Worm (Caenorhabditis elegans) whole organism, L4 larva: ENCODE data around the gene rack-1.

Experiments
- D1046.2 ChIP-seq: fragments of 200-800 bp; sonication (Bioruptor generic); IDR thresholded peaks from 2 replicates; pipeline ENCODE4 v1.3.6; 2022; ENCODE audit warnings: missing genetic modification characterization, missing compliant biosample characterization
- Y75B8A.6 ChIP-seq: fragments of 200-800 bp; sonication (Bioruptor generic); IDR thresholded peaks from 2 replicates; pipeline ENCODE4 v1.3.6; 2022; ENCODE audit warnings: missing genetic modification reagents, missing genetic modification characterization, missing compliant biosample characterization
- ZK546.5 ChIP-seq, 2 experiments: sonication (generic microtip); optimal IDR thresholded peaks; 2 replicates each; lab custom pipeline; 2017; ENCODE audit warnings: missing biosample characterization in 2 of 2, missing genetic modification characterization in 2 of 2
- aha-1 ChIP-seq: fragments of 150-350 bp; peaks from one replicate; lab custom pipeline; 2014; ENCODE audit warnings: missing biosample characterization, missing genetic modification characterization
- cey-2 ChIP-seq: sonication (generic microtip); optimal IDR thresholded peaks from 3 replicates; lab custom pipeline; 2017; ENCODE audit warnings: missing genetic modification characterization, mild to moderate bottlenecking, missing compliant biosample characterization, antibody characterized with exemption, borderline replicate concordance; ENCODE audit not compliant: insufficient read depth
- daf-16 ChIP-seq, 3 experiments: sonication (generic microtip); optimal IDR thresholded peaks; 2 replicates each; lab custom pipeline; 2016 to 2017; ENCODE audit warnings: missing genetic modification characterization in 3 of 3, missing genetic modification reagents in 3 of 3, mild to moderate bottlenecking in 2 of 3, missing compliant biosample characterization in 2 of 3, missing biosample characterization in 1 of 3, moderate library complexity in 1 of 3
- dmd-6 ChIP-seq: fragments of 200-800 bp; sonication (Bioruptor generic); IDR thresholded peaks from 2 replicates; pipeline ENCODE4 v1.3.6; 2022; ENCODE audit warnings: missing genetic modification reagents, missing genetic modification characterization, missing compliant biosample characterization
- dmd-9 ChIP-seq: fragments of 200-800 bp; sonication (Bioruptor generic); IDR thresholded peaks from 2 replicates; pipeline ENCODE4 v1.3.6; 2022; ENCODE audit warnings: missing genetic modification reagents, missing genetic modification characterization, missing compliant biosample characterization
- dpl-1 ChIP-seq: fragments of 150-350 bp; optimal IDR thresholded peaks from 2 replicates; lab custom pipeline; 2014; ENCODE audit warnings: missing biosample characterization, missing genetic modification reagents, missing genetic modification characterization
- dve-1 ChIP-seq: sonication (generic microtip); optimal IDR thresholded peaks from 2 replicates; lab custom pipeline; 2017; ENCODE audit warnings: antibody characterized with exemption, mild to moderate bottlenecking, missing genetic modification characterization, missing compliant biosample characterization; ENCODE audit not compliant: insufficient read depth
- egl-27 ChIP-seq: sonication (generic microtip); optimal IDR thresholded peaks from 3 replicates; lab custom pipeline; 2017; ENCODE audit warnings: missing biosample characterization, missing genetic modification reagents, missing genetic modification characterization
- egl-43 ChIP-seq: fragments of 200-800 bp; sonication (Bioruptor generic); IDR thresholded peaks from 2 replicates; pipeline ENCODE4 v1.3.6; 2022; ENCODE audit warnings: missing genetic modification reagents, missing genetic modification characterization, missing compliant biosample characterization
- fkh-10 ChIP-seq: fragments of 150-350 bp; optimal IDR thresholded peaks from 2 replicates; lab custom pipeline; 2014; ENCODE audit warnings: missing biosample characterization, missing genetic modification reagents, missing genetic modification characterization
- hif-1 ChIP-seq, 2 experiments: sonication (generic microtip); optimal IDR thresholded peaks; 2 replicates each; lab custom pipeline; 2016 to 2017; ENCODE audit warnings: missing compliant biosample characterization in 2 of 2, missing genetic modification characterization in 2 of 2, missing genetic modification reagents in 2 of 2, missing genotype in 2 of 2, mild to moderate bottlenecking in 1 of 2
- hlh-11 ChIP-seq: fragments of 200-800 bp; sonication (Bioruptor generic); optimal IDR thresholded peaks from 2 replicates; lab custom pipeline; 2018; ENCODE audit warnings: mild to moderate bottlenecking, missing genetic modification characterization, missing compliant biosample characterization
- hlh-30 ChIP-seq: sonication (generic microtip); optimal IDR thresholded peaks from 2 replicates; lab custom pipeline; 2017; ENCODE audit warnings: antibody characterized with exemption, mild to moderate bottlenecking, missing genetic modification characterization, missing compliant biosample characterization; ENCODE audit not compliant: insufficient read depth
- hmg-1.1 ChIP-seq: fragments of 200-800 bp; sonication (Bioruptor generic); IDR thresholded peaks from 2 replicates; pipeline ENCODE4 v1.3.6; 2022; ENCODE audit warnings: missing genetic modification reagents, missing genetic modification characterization, missing compliant biosample characterization
- jun-1 ChIP-seq: fragments of 150-350 bp; optimal IDR thresholded peaks from 2 replicates; lab custom pipeline; 2014; ENCODE audit warnings: missing biosample characterization, missing genetic modification reagents, missing genetic modification characterization
- lin-29 ChIP-seq: fragments of 200-800 bp; sonication (Bioruptor generic); IDR thresholded peaks from 2 replicates; pipeline ENCODE4 v1.3.6; 2022; ENCODE audit warnings: missing genetic modification reagents, missing genetic modification characterization, missing compliant biosample characterization
- lin-38 ChIP-seq: fragments of 200-800 bp; sonication (Bioruptor generic); IDR thresholded peaks from 2 replicates; pipeline ENCODE4 v1.3.6; 2022; ENCODE audit warnings: missing genetic modification reagents, missing genetic modification characterization, missing compliant biosample characterization
- lsy-2 ChIP-seq, 2 experiments: fragments of 150-350 bp in 1 of 2; sonication (generic microtip) in 1 of 2; optimal IDR thresholded peaks; 2 replicates each; lab custom pipeline; 2014 to 2017; ENCODE audit warnings: missing biosample characterization in 2 of 2, missing genetic modification characterization in 2 of 2
- madf-9 ChIP-seq: fragments of 200-800 bp; sonication (Bioruptor generic); conservative IDR thresholded peaks from 2 replicates; pipeline ENCODE4 v1.3.6; 2022; ENCODE audit warnings: missing genetic modification reagents, missing genetic modification characterization, missing compliant biosample characterization
- mdl-1 ChIP-seq, 2 experiments: fragments of 150-350 bp in 1 of 2; sonication (generic microtip) in 1 of 2; optimal IDR thresholded peaks; 2 replicates each; lab custom pipeline; 2014 to 2017; ENCODE audit warnings: missing biosample characterization in 2 of 2, missing genetic modification characterization in 2 of 2
- mdt-29 ChIP-seq: fragments of 200-800 bp; sonication (Bioruptor generic); IDR thresholded peaks from 2 replicates; pipeline ENCODE4 v1.3.6; 2022; ENCODE audit warnings: missing genetic modification reagents, missing genetic modification characterization, missing compliant biosample characterization
- mep-1 ChIP-seq: fragments of 150-350 bp; sonication (generic microtip); optimal IDR thresholded peaks from 3 replicates; lab custom pipeline; 2014; ENCODE audit warnings: missing biosample characterization, missing genetic modification characterization
- mes-2 ChIP-seq: sonication (generic microtip); optimal IDR thresholded peaks from 2 replicates; lab custom pipeline; 2016; ENCODE audit warnings: missing genotype, mild to moderate bottlenecking, missing genetic modification characterization, missing compliant biosample characterization; ENCODE audit not compliant: poor library complexity, severe bottlenecking
- mxl-3 ChIP-seq: fragments of 200-800 bp; sonication (Bioruptor generic); optimal IDR thresholded peaks from 2 replicates; lab custom pipeline; 2018; ENCODE audit warnings: mild to moderate bottlenecking, missing genetic modification characterization, missing compliant biosample characterization
- nhr-10 ChIP-seq: fragments of 150-350 bp; optimal IDR thresholded peaks from 2 replicates; lab custom pipeline; 2014; ENCODE audit warnings: missing biosample characterization, missing genetic modification characterization
- nhr-102 ChIP-seq: sonication (generic microtip); optimal IDR thresholded peaks from 2 replicates; lab custom pipeline; 2016; ENCODE audit warnings: mild to moderate bottlenecking, missing genetic modification characterization, moderate library complexity, missing compliant biosample characterization
- nhr-11 ChIP-seq: fragments of 150-350 bp; optimal IDR thresholded peaks from 2 replicates; lab custom pipeline; 2014; ENCODE audit warnings: missing biosample characterization, missing genetic modification characterization
- nhr-28 ChIP-seq: fragments of 150-350 bp; optimal IDR thresholded peaks from 2 replicates; lab custom pipeline; 2014; ENCODE audit warnings: missing biosample characterization, missing genetic modification characterization
- nhr-42 ChIP-seq: fragments of 200-800 bp; sonication (Bioruptor generic); IDR thresholded peaks from 2 replicates; pipeline ENCODE4 v1.3.6; 2022; ENCODE audit warnings: missing genetic modification characterization, missing compliant biosample characterization
- nhr-6 ChIP-seq: fragments of 150-350 bp; optimal IDR thresholded peaks from 2 replicates; lab custom pipeline; 2014; ENCODE audit warnings: missing biosample characterization, missing genetic modification characterization
- nhr-76 ChIP-seq: fragments of 150-350 bp; optimal IDR thresholded peaks from 2 replicates; lab custom pipeline; 2014; ENCODE audit warnings: missing biosample characterization, missing genetic modification characterization
- nhr-77 ChIP-seq: fragments of 150-350 bp; optimal IDR thresholded peaks from 2 replicates; lab custom pipeline; 2014; ENCODE audit warnings: missing biosample characterization, missing genetic modification characterization
- pha-4 ChIP-seq, 2 experiments: fragments of 150-350 bp in 1 of 2; fragments of 200-800 bp in 1 of 2; sonication (Bioruptor generic) in 1 of 2; IDR thresholded peaks in 1 of 2; optimal IDR thresholded peaks in 1 of 2; 2 replicates each; pipeline versions ENCODE4 v1.3.6 to Lab custom; 2014 to 2022; ENCODE audit warnings: missing genetic modification characterization in 2 of 2, missing genetic modification reagents in 2 of 2, missing biosample characterization in 1 of 2, missing compliant biosample characterization in 1 of 2
- pqm-1 ChIP-seq: sonication (generic microtip); optimal IDR thresholded peaks from 2 replicates; lab custom pipeline; 2017; ENCODE audit warnings: missing biosample characterization, missing genetic modification characterization
- rbr-2 ChIP-seq: sonication (generic microtip); optimal IDR thresholded peaks from 2 replicates; lab custom pipeline; 2016; ENCODE audit warnings: missing genotype, missing genetic modification characterization, missing compliant biosample characterization
- snpc-1.2 ChIP-seq: fragments of 200-800 bp; sonication (Bioruptor generic); IDR thresholded peaks from 2 replicates; pipeline ENCODE4 v1.3.6; 2022; ENCODE audit warnings: missing genetic modification reagents, missing genetic modification characterization, missing compliant biosample characterization
- snpc-4 ChIP-seq: fragments of 150-350 bp; optimal IDR thresholded peaks from 2 replicates; lab custom pipeline; 2014; ENCODE audit warnings: missing biosample characterization, missing genetic modification characterization
- spr-1 ChIP-seq: sonication (generic microtip); optimal IDR thresholded peaks from 2 replicates; lab custom pipeline; 2016; ENCODE audit warnings: mild to moderate bottlenecking, missing genetic modification characterization, missing compliant biosample characterization
- unc-130 ChIP-seq: sonication (generic microtip); optimal IDR thresholded peaks from 2 replicates; lab custom pipeline; 2016; ENCODE audit warnings: missing genetic modification reagents, missing genetic modification characterization, missing compliant biosample characterization
- vab-7 ChIP-seq: fragments of 200-800 bp; sonication (Bioruptor generic); IDR thresholded peaks from 2 replicates; pipeline ENCODE4 v1.3.6; 2022; ENCODE audit warnings: missing genetic modification reagents, missing genetic modification characterization, missing compliant biosample characterization
- zfp-2 ChIP-seq: sonication (generic microtip); optimal IDR thresholded peaks from 2 replicates; lab custom pipeline; 2016; ENCODE audit warnings: mild to moderate bottlenecking, missing genetic modification characterization, missing compliant biosample characterization
- zfp-3 ChIP-seq: fragments of 200-800 bp; sonication (Bioruptor generic); conservative IDR thresholded peaks from 2 replicates; pipeline ENCODE4 v1.3.6; 2022; ENCODE audit warnings: missing genetic modification reagents, missing genetic modification characterization, missing compliant biosample characterization

rack-1 gene

ce11 chrIV:10176252-10176730 lies at the start of gene rack-1:
rack-1 (plus strand) TSS chrIV:10176680.
- peak; percentile 38 for TF ChIP-seq dpl-1 (GFP tag; lab: Kevin White, UChicago)
- peak; percentile 44 for TF ChIP-seq nhr-28 (tag; lab: Kevin White, UChicago)
- TF ChIP-seq mep-1 (tag; lab: Kevin White, UChicago): peak; percentile 65
- no peak for TF ChIP-seq nhr-42 (GFP tag; lab: Robert Waterston, UW)
- peak; percentile 45 for TF ChIP-seq dve-1 (tag; lab: Kevin White, UChicago)
- peak; percentile 48 for TF ChIP-seq hlh-11
- TF ChIP-seq snpc-4 (tag; lab: Kevin White, UChicago): no peak
- TF ChIP-seq dmd-6 (GFP tag; lab: Robert Waterston, UW): no peak; the same call in 1 of the 2 replicates
- TF ChIP-seq hif-1 (tag; optimal IDR thresholded peaks at IDR 0.05; lab: Kevin White, UChicago): peak in 1 of 2 experiments; percentile 18
- TF ChIP-seq lin-38 (GFP tag; lab: Robert Waterston, UW): peak; percentile 51
- TF ChIP-seq vab-7 (GFP tag; lab: Robert Waterston, UW): no peak
- TF ChIP-seq snpc-1.2 (GFP tag; lab: Robert Waterston, UW): no peak
- peak; percentile 12 for TF ChIP-seq hlh-30 (tag; lab: Kevin White, UChicago)
- TF ChIP-seq nhr-11 (tag; lab: Kevin White, UChicago): peak; percentile 14
- TF ChIP-seq mes-2 (tag; lab: Kevin White, UChicago): peak; percentile 78
- TF ChIP-seq mxl-3: peak; percentile 16
- TF ChIP-seq Y75B8A.6: no peak
- no peak for TF ChIP-seq lin-29
- TF ChIP-seq egl-27 (tag; lab: Kevin White, UChicago): no peak
- TF ChIP-seq daf-16 (GFP tag; optimal IDR thresholded peaks at IDR 0.05; lab: Kevin White, UChicago): no peak
- TF ChIP-seq daf-16 (tag; optimal IDR thresholded peaks at IDR 0.05; lab: Kevin White, UChicago): peak; percentile 38
- TF ChIP-seq lsy-2 (tag; optimal IDR thresholded peaks at IDR 0.05; lab: Kevin White, UChicago): peak in 1 of 2 experiments; percentile 79
- peak; percentile 54 for TF ChIP-seq aha-1 (tag; lab: Kevin White, UChicago)
- TF ChIP-seq mdl-1 (tag; optimal IDR thresholded peaks at IDR 0.05; lab: Kevin White, UChicago): peak in 1 of 2 experiments; percentile 7
- TF ChIP-seq fkh-10 (GFP tag; lab: Kevin White, UChicago): peak; percentile 11
- no peak for TF ChIP-seq egl-43 (GFP tag; lab: Robert Waterston, UW)
- no peak for TF ChIP-seq D1046.2 (GFP tag; lab: Robert Waterston, UW)
- no peak for TF ChIP-seq nhr-76 (tag; lab: Kevin White, UChicago)
- TF ChIP-seq hmg-1.1 (GFP tag; lab: Robert Waterston, UW): peak; percentile 49
- no peak for TF ChIP-seq pqm-1
- TF ChIP-seq unc-130 (GFP tag; lab: Kevin White, UChicago): peak; percentile 17
- peak; percentile 39 for TF ChIP-seq rbr-2 (tag; lab: Kevin White, UChicago)

ce11 chrIV:10128446-10128845 lies 48.0 kb upstream of the rack-1 start:
- TF ChIP-seq dmd-9 (GFP tag; lab: Robert Waterston, UW): no peak
- TF ChIP-seq aha-1 (tag; lab: Kevin White, UChicago): peak; percentile 60

ce11 chrIV:10128906-10129386 lies 47.5 kb upstream of the rack-1 start, which contains the start of the genes gtbp-1 and K08F4.3:
gtbp-1 (minus strand) TSS chrIV:10128956.
K08F4.3 (plus strand) TSS chrIV:10129257.
- TF ChIP-seq ZK546.5 (tag; optimal IDR thresholded peaks at IDR 0.05; lab: Kevin White, UChicago) (peak in 1 of 2 experiments; percentile 85), unc-130 (GFP tag; lab: Kevin White, UChicago) (peak; percentile 32), nhr-102 (no peak), jun-1 (tag; lab: Kevin White, UChicago) (no peak), rbr-2 (tag; lab: Kevin White, UChicago) (peak; percentile 57), madf-9 (GFP tag; lab: Robert Waterston, UW) (no peak), nhr-77 (peak; percentile 66), mdl-1 (tag; optimal IDR thresholded peaks at IDR 0.05; lab: Kevin White, UChicago) (peak in 1 of 2 experiments; percentile 8), lin-38 (GFP tag; lab: Robert Waterston, UW) (no peak; the same call in 1 of the 2 replicates), nhr-6 (tag; lab: Kevin White, UChicago) (peak; percentile 69), dpl-1 (GFP tag; lab: Kevin White, UChicago) (peak; percentile 90), nhr-11 (tag; lab: Kevin White, UChicago) (peak; percentile 60), mdt-29 (GFP tag; lab: Robert Waterston, UW) (no peak), spr-1 (tag; lab: Kevin White, UChicago) (no peak), pha-4 (GFP tag; IDR thresholded peaks at IDR 0.05; lab: Robert Waterston, UW) (no peak), pha-4 (tag; optimal IDR thresholded peaks at IDR 0.05; lab: Kevin White, UChicago) (peak; percentile 59), daf-16 (GFP tag; optimal IDR thresholded peaks at IDR 0.05; lab: Kevin White, UChicago) (no peak), daf-16 (tag; optimal IDR thresholded peaks at IDR 0.05; lab: Kevin White, UChicago) (no peak), nhr-10 (tag; lab: Kevin White, UChicago) (no peak), zfp-3 (GFP tag; lab: Robert Waterston, UW) (no peak), zfp-2 (peak; percentile 72), cey-2 (tag; lab: Kevin White, UChicago) (no peak)
